Worm (Caenorhabditis elegans): ENCODE measurements around the gene F39G3.3.

The F39G3.3 gene

ce11 chrV:4720884-4721464, 10.7 kb upstream of the F39G3.3 start:
- TF ChIP-seq ztf-11 (tag; optimal IDR thresholded peaks at IDR 0.05) (no peak), dmd-4 (tag; optimal IDR thresholded peaks at IDR 0.05) (no peak), sma-9 (GFP tag; optimal IDR thresholded peaks at IDR 0.05) (peak; percentile 5), sma-9 (tag; optimal IDR thresholded peaks at IDR 0.05) (no peak), ztf-1 (GFP tag; conservative IDR thresholded peaks at IDR 0.05) (no peak), fos-1 (tag; optimal IDR thresholded peaks at IDR 0.05) (peak; percentile 91), crh-2 (tag; optimal IDR thresholded peaks at IDR 0.05) (peak; percentile 50), ZK546.5 (tag; optimal IDR thresholded peaks at IDR 0.05) (no peak), ceh-82 (tag; optimal IDR thresholded peaks at IDR 0.05) (no peak), C34F6.9 (tag; optimal IDR thresholded peaks at IDR 0.05) (no peak), gmeb-1 (tag; optimal IDR thresholded peaks at IDR 0.05) (peak; percentile 12), ama-1 (optimal IDR thresholded peaks at IDR 0.05) (no peak)

ce11 chrV:4722314-4722713, 9.4 kb upstream of the F39G3.3 start, which contains the start of gene F39G3.5:
F39G3.5 (plus strand) TSS chrV:4722614.
- TF ChIP-seq ztf-11 (tag; optimal IDR thresholded peaks at IDR 0.05), result no peak
- TF ChIP-seq mab-5 (tag; optimal IDR thresholded peaks at IDR 0.05), result no peak
- no peak for TF ChIP-seq nhr-11 (tag; optimal IDR thresholded peaks at IDR 0.05)
- no peak for TF ChIP-seq blmp-1 (tag; optimal IDR thresholded peaks at IDR 0.05; ENCODE audit: insufficient read depth)
- no peak for TF ChIP-seq ceh-82 (tag; optimal IDR thresholded peaks at IDR 0.05)
- no peak for TF ChIP-seq gmeb-1 (tag; optimal IDR thresholded peaks at IDR 0.05)

- TF ChIP-seq unc-39 (tag; optimal IDR thresholded peaks at IDR 0.05), result no peak
- no peak for TF ChIP-seq ceh-16 (tag; optimal IDR thresholded peaks at IDR 0.05)
- TF ChIP-seq blmp-1 (tag; optimal IDR thresholded peaks at IDR 0.05; ENCODE audit: insufficient read depth), result no peak
- no peak for TF ChIP-seq mab-5 (tag; optimal IDR thresholded peaks at IDR 0.05)
- TF ChIP-seq nhr-23 (tag; optimal IDR thresholded peaks at IDR 0.05), result no peak
These were observed 7.3 kb upstream of the F39G3.3 start, which contains the start of gene F39G3.4 for ce11 chrV:4724453-4724852. F39G3.4 (plus strand) TSS chrV:4724753.

ce11 chrV:4730075-4730474, 1.6 kb upstream of the F39G3.3 start, which contains the start of gene tig-2:
tig-2 (minus strand) TSS chrV:4730161.
- TF ChIP-seq Y55F3AM.14 (GFP tag; optimal IDR thresholded peaks at IDR 0.05) (peak; percentile 59), F13H6.1 (tag; optimal IDR thresholded peaks at IDR 0.05) (peak; percentile 58), crh-2 (tag; optimal IDR thresholded peaks at IDR 0.05) (peak; percentile 2), fos-1 (tag; optimal IDR thresholded peaks at IDR 0.05) (no peak), nhr-10 (tag; optimal IDR thresholded peaks at IDR 0.05) (no peak), ama-1 (optimal IDR thresholded peaks at IDR 0.05) (no peak), nhr-25 (tag; optimal IDR thresholded peaks at IDR 0.05) (no peak), lsy-2 (tag; optimal IDR thresholded peaks at IDR 0.05) (peak in 1 of 2 experiments; percentile 20), C34F6.9 (tag; optimal IDR thresholded peaks at IDR 0.05) (peak; percentile 29), peb-1 (tag; optimal IDR thresholded peaks at IDR 0.05) (no peak), blmp-1 (tag; optimal IDR thresholded peaks at IDR 0.05; ENCODE audit: insufficient read depth) (no peak), lin-13 (GFP tag; optimal IDR thresholded peaks at IDR 0.05) (peak; percentile 1), egl-27 (tag; optimal IDR thresholded peaks at IDR 0.05) (no peak), gmeb-1 (tag; optimal IDR thresholded peaks at IDR 0.05) (no peak), zag-1 (tag; optimal IDR thresholded peaks at IDR 0.05) (no peak), sma-3 (GFP tag; optimal IDR thresholded peaks at IDR 0.05) (no peak), nhr-129 (tag; optimal IDR thresholded peaks at IDR 0.05) (peak; percentile 54), nhr-237 (tag; optimal IDR thresholded peaks at IDR 0.05) (no peak), ztf-1 (GFP tag; conservative IDR thresholded peaks at IDR 0.05) (no peak), nhr-23 (tag; optimal IDR thresholded peaks at IDR 0.05) (no peak), ztf-4 (tag; optimal IDR thresholded peaks at IDR 0.05) (no peak), nhr-6 (tag; optimal IDR thresholded peaks at IDR 0.05) (no peak), ceh-16 (tag; optimal IDR thresholded peaks at IDR 0.05) (no peak), sem-4 (tag; optimal IDR thresholded peaks at IDR 0.05) (no peak), skn-1 (tag; optimal IDR thresholded peaks at IDR 0.05) (no peak), nhr-77 (tag; optimal IDR thresholded peaks at IDR 0.05) (no peak), mab-5 (tag; optimal IDR thresholded peaks at IDR 0.05) (no peak), snpc-4 (tag; optimal IDR thresholded peaks at IDR 0.05) (no peak), unc-62 (GFP tag; optimal IDR thresholded peaks at IDR 0.05) (no peak), elt-1 (tag; optimal IDR thresholded peaks at IDR 0.05) (no peak)

Data from whole organism, L2 larva.